In genomic region chr3R:8482881-8483280, dm6 we compare ENCODE assay signal across 2 fruit fly cellular contexts.
A peak's percentile ranks its signal among the peaks of the same experiment; 100 is the strongest.
TF ChIP-seq lines count a peak whose summit lies in the region.

No protein-coding gene starts in this region.

TF ChIP-seq in whole organism, embryonic, 481 proteins besides CTCF, POLR2A, EP300 and RAD21 (continued from another document and continues in another):
- 0 out of 2 replicates have a peak, but pooled peaks have one; percentile 14 for TF ChIP-seq dati (GFP tag; IDR thresholded peaks at IDR 0.05; lab: Robert Waterston, UW)
- TF ChIP-seq HLH4C (GFP tag; IDR thresholded peaks at IDR 0.05; lab: Robert Waterston, UW; ENCODE audit: partially characterized antibody): no peak
- TF ChIP-seq CG9609 (GFP tag; optimal IDR thresholded peaks at IDR 0.05; lab: Kevin White, UChicago): peak; percentile 63
- no peak for TF ChIP-seq gfzf (GFP tag; optimal IDR thresholded peaks at IDR 0.05; lab: Kevin White, UChicago)
- TF ChIP-seq bsh (GFP tag; optimal IDR thresholded peaks at IDR 0.05; lab: Kevin White, UChicago): peak in 1 of 2 experiments; percentile 73
- no peak for TF ChIP-seq da (GFP tag; optimal IDR thresholded peaks at IDR 0.05; lab: Kevin White, UChicago)
- TF ChIP-seq CG17612 (GFP tag; IDR thresholded peaks at IDR 0.05; lab: Robert Waterston, UW): peak; percentile 31; the same call in 1 of the 2 replicates
- TF ChIP-seq tio (GFP tag; optimal IDR thresholded peaks at IDR 0.05; lab: Kevin White, UChicago): peak; percentile 20
- peak; percentile 85 for TF ChIP-seq dysf (GFP tag; IDR thresholded peaks at IDR 0.05; lab: Robert Waterston, UW)
- peak; percentile 48; the same call in 1 of the 2 replicates for TF ChIP-seq Atf6 (GFP tag; IDR thresholded peaks at IDR 0.05; lab: Robert Waterston, UW)
- peak; percentile 54 for TF ChIP-seq Hsf (GFP tag; optimal IDR thresholded peaks at IDR 0.05; lab: Kevin White, UChicago)
- TF ChIP-seq CG7271 (tag; optimal IDR thresholded peaks at IDR 0.05; lab: Kevin White, UChicago): no peak
- TF ChIP-seq wdn (GFP tag; IDR thresholded peaks at IDR 0.05; lab: Robert Waterston, UW): peak; percentile 61
- TF ChIP-seq ara (GFP tag; IDR thresholded peaks at IDR 0.05; lab: Robert Waterston, UW): peak; percentile 73
- no peak for TF ChIP-seq pan (optimal IDR thresholded peaks at IDR 0.05; lab: Kevin White, UChicago)
- TF ChIP-seq pan (GFP tag; optimal IDR thresholded peaks at IDR 0.05 in 1 of 2, IDR thresholded peaks at IDR 0.05 in 1 of 2): peak in 1 of 2 experiments; percentile 70
- TF ChIP-seq CG14014 (GFP tag; IDR thresholded peaks at IDR 0.05; lab: Robert Waterston, UW): peak; percentile 81; the same call in 1 of the 2 replicates
- TF ChIP-seq Lim3 (GFP tag; IDR thresholded peaks at IDR 0.05; lab: Robert Waterston, UW): peak; percentile 23; the same call in 1 of the 2 replicates
- no peak for TF ChIP-seq Adf1 (GFP tag; IDR thresholded peaks at IDR 0.05; lab: Robert Waterston, UW)
- TF ChIP-seq twi (tag; optimal IDR thresholded peaks at IDR 0.05; lab: Kevin White, UChicago): no peak
- peak; percentile 88 for TF ChIP-seq ci (GFP tag; IDR thresholded peaks at IDR 0.05; lab: Robert Waterston, UW)
- no peak for TF ChIP-seq CG15011 (GFP tag; optimal IDR thresholded peaks at IDR 0.05; lab: Kevin White, UChicago)
- TF ChIP-seq MESR4 (GFP tag; optimal IDR thresholded peaks at IDR 0.05; lab: Kevin White, UChicago): no peak
- peak; percentile 72 for TF ChIP-seq unpg (GFP tag; optimal IDR thresholded peaks at IDR 0.05; lab: Kevin White, UChicago)
- peak; percentile 51; the same call in 2 of the 3 replicates for TF ChIP-seq jigr1 (GFP tag; IDR thresholded peaks at IDR 0.05; lab: Robert Waterston, UW)
- TF ChIP-seq Trl (optimal IDR thresholded peaks at IDR 0.05; lab: Kevin White, UChicago): no peak
- peak; percentile 71 for TF ChIP-seq Trl (GFP tag; optimal IDR thresholded peaks at IDR 0.05; lab: Kevin White, UChicago)
- peak; percentile 65 for TF ChIP-seq CG2120 (GFP tag; optimal IDR thresholded peaks at IDR 0.05; lab: Kevin White, UChicago)
- peak; percentile 44; the same call in 1 of the 2 replicates for TF ChIP-seq CG32767 (GFP tag; IDR thresholded peaks at IDR 0.05; lab: Robert Waterston, UW)
- TF ChIP-seq CG15514 (GFP tag; optimal IDR thresholded peaks at IDR 0.05; lab: Kevin White, UChicago): peak; percentile 56
- peak; percentile 76; the same call in 2 of the 3 replicates for TF ChIP-seq CG34422 (GFP tag; IDR thresholded peaks at IDR 0.05; lab: Robert Waterston, UW)
- peak; percentile 66 for TF ChIP-seq CG11247 (GFP tag; IDR thresholded peaks at IDR 0.05; lab: Robert Waterston, UW)
- 0 out of 2 replicates have a peak, but pooled peaks have one; percentile 14 for TF ChIP-seq CG31224 (GFP tag; IDR thresholded peaks at IDR 0.05; lab: Robert Waterston, UW)
- peak; percentile 74 for TF ChIP-seq ranshi (GFP tag; IDR thresholded peaks at IDR 0.05; lab: Robert Waterston, UW)
- peak; percentile 36; the same call in 1 of the 2 replicates for TF ChIP-seq wor (GFP tag; IDR thresholded peaks at IDR 0.05; lab: Robert Waterston, UW)
- peak; percentile 84 for TF ChIP-seq CG1603 (tag; optimal IDR thresholded peaks at IDR 0.05; lab: Kevin White, UChicago)
- TF ChIP-seq disco-r (GFP tag; optimal IDR thresholded peaks at IDR 0.05; lab: Kevin White, UChicago): peak; percentile 20
- TF ChIP-seq Dip3 (GFP tag; optimal IDR thresholded peaks at IDR 0.05; lab: Kevin White, UChicago): peak; percentile 49
- no peak for TF ChIP-seq Kr (GFP tag; optimal IDR thresholded peaks at IDR 0.05; lab: Kevin White, UChicago)
- peak; percentile 36 for TF ChIP-seq fd3F (GFP tag; optimal IDR thresholded peaks at IDR 0.05; lab: Kevin White, UChicago)
- TF ChIP-seq CG15601 (tag; optimal IDR thresholded peaks at IDR 0.05; lab: Kevin White, UChicago): no peak
- TF ChIP-seq psq (GFP tag; optimal IDR thresholded peaks at IDR 0.05; lab: Kevin White, UChicago): no peak
- TF ChIP-seq CG18619 (GFP tag; optimal IDR thresholded peaks at IDR 0.05; lab: Kevin White, UChicago): peak; percentile 57
- no peak for TF ChIP-seq corto (GFP tag; optimal IDR thresholded peaks at IDR 0.05; lab: Kevin White, UChicago)
- peak; percentile 12 for TF ChIP-seq kah (GFP tag; optimal IDR thresholded peaks at IDR 0.05; lab: Kevin White, UChicago)
- peak; percentile 6 for TF ChIP-seq CG8359 (GFP tag; optimal IDR thresholded peaks at IDR 0.05; lab: Kevin White, UChicago; ENCODE audit: borderline replicate concordance)
- peak; percentile 52 for TF ChIP-seq Abd-B (GFP tag; optimal IDR thresholded peaks at IDR 0.05; lab: Kevin White, UChicago)
- peak; percentile 38 for TF ChIP-seq CG9876 (GFP tag; optimal IDR thresholded peaks at IDR 0.05; lab: Kevin White, UChicago)
- peak; percentile 51; the same call in 1 of the 2 replicates for TF ChIP-seq CG6272 (GFP tag; IDR thresholded peaks at IDR 0.05; lab: Robert Waterston, UW)
- TF ChIP-seq NK7.1 (GFP tag; optimal IDR thresholded peaks at IDR 0.05; lab: Kevin White, UChicago): no peak
- peak; percentile 38 for TF ChIP-seq CG10543 (GFP tag; optimal IDR thresholded peaks at IDR 0.05; lab: Kevin White, UChicago)
- TF ChIP-seq sd (tag; optimal IDR thresholded peaks at IDR 0.05; lab: Kevin White, UChicago): peak; percentile 62
- TF ChIP-seq CG6765 (GFP tag; optimal IDR thresholded peaks at IDR 0.05; lab: Kevin White, UChicago): peak; percentile 53
- 0 out of 2 replicates have a peak, but pooled peaks have one; percentile 23 for TF ChIP-seq crol (GFP tag; IDR thresholded peaks at IDR 0.05; lab: Robert Waterston, UW)
- TF ChIP-seq CG3838 (GFP tag; optimal IDR thresholded peaks at IDR 0.05; lab: Kevin White, UChicago): no peak
- peak; percentile 58; the same call in 1 of the 3 replicates for TF ChIP-seq Mrtf (GFP tag; IDR thresholded peaks at IDR 0.05; lab: Robert Waterston, UW)
- peak; percentile 78 for TF ChIP-seq ATbp (GFP tag; optimal IDR thresholded peaks at IDR 0.05; lab: Kevin White, UChicago)
- peak; percentile 8 for TF ChIP-seq cato (GFP tag; optimal IDR thresholded peaks at IDR 0.05; lab: Kevin White, UChicago; ENCODE audit: borderline replicate concordance)
- TF ChIP-seq Elba2 (GFP tag; optimal IDR thresholded peaks at IDR 0.05; lab: Kevin White, UChicago): no peak
- peak; percentile 37; the same call in 1 of the 2 replicates for TF ChIP-seq peb (GFP tag; IDR thresholded peaks at IDR 0.05; lab: Robert Waterston, UW)
- TF ChIP-seq Jarid2 (GFP tag; optimal IDR thresholded peaks at IDR 0.05; lab: Kevin White, UChicago): peak; percentile 8
- TF ChIP-seq sr (GFP tag; IDR thresholded peaks at IDR 0.05; lab: Robert Waterston, UW): no peak
- no peak for TF ChIP-seq vnd (GFP tag; IDR thresholded peaks at IDR 0.05; lab: Robert Waterston, UW; ENCODE audit: partially characterized antibody)

TF ChIP-seq in whole organism, prepupa, 60 proteins besides CTCF, POLR2A, EP300 and RAD21 (continued from another document):
- TF ChIP-seq CG15336 (GFP tag; IDR thresholded peaks at IDR 0.05; lab: Robert Waterston, UW) (0 out of 2 replicates have a peak, but pooled peaks have one; percentile 17), Hr39 (GFP tag; optimal IDR thresholded peaks at IDR 0.05; lab: Kevin White, UChicago) (no peak), Lpt (GFP tag; optimal IDR thresholded peaks at IDR 0.05; lab: Kevin White, UChicago) (no peak), fd59A (GFP tag; optimal IDR thresholded peaks at IDR 0.05; lab: Kevin White, UChicago) (no peak), CG8119 (GFP tag; IDR thresholded peaks at IDR 0.05; lab: Robert Waterston, UW) (no peak), Blimp-1 (GFP tag; optimal IDR thresholded peaks at IDR 0.05; lab: Kevin White, UChicago) (no peak), Sox14 (GFP tag; optimal IDR thresholded peaks at IDR 0.05; lab: Kevin White, UChicago) (no peak), Eip93F (GFP tag; optimal IDR thresholded peaks at IDR 0.05; lab: Kevin White, UChicago) (no peak), Ets96B (tag; optimal IDR thresholded peaks at IDR 0.05; lab: Kevin White, UChicago) (peak; percentile 37), CG6854 (GFP tag; optimal IDR thresholded peaks at IDR 0.05; lab: Kevin White, UChicago) (no peak), dac (GFP tag; optimal IDR thresholded peaks at IDR 0.05; lab: Kevin White, UChicago) (no peak), CG31627 (GFP tag; optimal IDR thresholded peaks at IDR 0.05; lab: Kevin White, UChicago) (no peak), Sox15 (GFP tag; optimal IDR thresholded peaks at IDR 0.05; lab: Kevin White, UChicago) (no peak), svp (GFP tag; lab: Kevin White, UChicago) (peak; percentile 22), acj6 (GFP tag; optimal IDR thresholded peaks at IDR 0.05; lab: Kevin White, UChicago) (peak; percentile 7), Sox102F (GFP tag; optimal IDR thresholded peaks at IDR 0.05; lab: Kevin White, UChicago) (no peak), CG6163 (GFP tag; IDR thresholded peaks at IDR 0.05; lab: Robert Waterston, UW) (peak; percentile 62; the same call in 2 of the 3 replicates), CG16779 (tag; optimal IDR thresholded peaks at IDR 0.05; lab: Kevin White, UChicago) (no peak), Hr4 (GFP tag; optimal IDR thresholded peaks at IDR 0.05; lab: Kevin White, UChicago) (no peak), CG10669 (GFP tag; optimal IDR thresholded peaks at IDR 0.05; lab: Kevin White, UChicago) (peak; percentile 37), pdm3 (GFP tag; optimal IDR thresholded peaks at IDR 0.05; lab: Kevin White, UChicago) (peak; percentile 13), Eip75B (GFP tag; optimal IDR thresholded peaks at IDR 0.05; lab: Kevin White, UChicago) (peak; percentile 21), CG4318 (GFP tag; optimal IDR thresholded peaks at IDR 0.05; lab: Kevin White, UChicago) (no peak)
